Worm (Caenorhabditis elegans): Measurements from ENCODE around the gene Y77E11A.7.

Y77E11A.7 gene

DNA sequence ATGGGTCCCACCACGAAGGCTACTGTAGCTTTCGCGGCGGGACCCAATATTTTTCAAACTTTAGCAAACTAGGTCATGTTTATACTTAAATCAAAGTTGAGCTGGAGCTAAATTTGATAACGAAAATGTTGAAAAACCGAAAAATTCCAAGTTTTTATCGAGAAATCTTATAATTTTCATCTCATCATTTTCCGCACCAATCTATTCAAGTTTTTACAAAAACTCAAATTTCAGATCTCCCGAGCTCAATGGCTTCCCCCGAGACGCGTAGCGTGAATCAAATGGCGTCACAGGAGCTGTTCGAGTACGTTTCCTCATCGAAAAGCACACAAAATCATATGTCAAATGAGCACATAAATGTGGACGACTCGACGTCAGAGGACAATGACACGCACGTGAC, 21.8 kb downstream of the Y77E11A.7 start (continued):
- TF ChIP-seq ets-4 (GFP tag; optimal IDR thresholded peaks at IDR 0.05) (no peak), ZK185.1 (tag; optimal IDR thresholded peaks at IDR 0.05; ENCODE audit: poor library complexity, severe bottlenecking) (no peak), madf-10 (tag; optimal IDR thresholded peaks at IDR 0.05) (no peak)

DNA sequence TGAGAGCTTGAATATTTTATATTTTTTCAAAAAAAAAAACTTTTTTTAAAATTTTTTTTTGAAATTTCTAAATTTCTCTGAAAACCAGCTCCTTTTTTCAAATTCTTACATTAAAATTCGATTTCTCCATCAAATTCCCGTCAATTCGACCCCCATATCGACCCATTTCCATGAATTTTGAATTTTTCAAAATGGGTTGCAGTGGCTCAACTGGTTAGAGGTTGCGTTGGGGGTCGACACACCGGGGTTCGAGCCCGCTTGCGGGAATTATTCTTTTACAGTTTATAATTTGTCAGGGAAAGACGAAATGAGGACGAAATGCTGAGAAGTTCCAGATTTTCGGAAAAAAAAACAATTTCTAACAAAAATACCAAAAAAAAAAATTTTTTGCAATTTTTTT, 25.6 kb downstream of the Y77E11A.7 start:
- peak; percentile 42 for TF ChIP-seq B0261.1 (tag; optimal IDR thresholded peaks at IDR 0.05)
- peak; percentile 80 for TF ChIP-seq tbp1 (GFP tag; optimal IDR thresholded peaks at IDR 0.05)
- no peak for TF ChIP-seq K12H6.12 (tag; optimal IDR thresholded peaks at IDR 0.05)
- TF ChIP-seq rpc-1 (optimal IDR thresholded peaks at IDR 0.05): peak; percentile 27
- peak; percentile 68 for TF ChIP-seq rpc-1 (tag; optimal IDR thresholded peaks at IDR 0.05)
- no peak for TF ChIP-seq dox-1 (GFP tag; IDR thresholded peaks at IDR 0.05)
- TF ChIP-seq dpff-1 (tag; optimal IDR thresholded peaks at IDR 0.05): no peak
- TF ChIP-seq madf-10 (tag; optimal IDR thresholded peaks at IDR 0.05): no peak

DNA sequence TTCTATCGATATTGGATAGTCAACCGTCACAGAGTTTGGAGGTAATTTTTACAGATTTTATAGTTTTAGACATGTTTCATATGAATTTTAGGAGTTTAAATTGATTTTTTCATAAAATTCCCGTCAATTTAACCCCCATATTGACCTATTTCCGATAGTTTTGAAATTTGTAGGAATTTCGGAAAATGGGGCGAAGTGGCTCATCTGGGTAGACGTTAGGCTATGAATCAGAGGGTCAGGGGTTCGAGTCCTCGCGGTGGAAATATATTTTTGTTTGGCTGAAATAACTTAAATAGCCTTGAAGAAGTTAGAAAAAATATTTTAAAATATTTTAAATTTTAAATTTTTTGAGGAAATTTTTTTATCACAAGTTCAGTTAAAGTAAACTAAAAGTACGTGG, 28.2 kb downstream of the Y77E11A.7 start:
- TF ChIP-seq pha-4 (tag; optimal IDR thresholded peaks at IDR 0.05) (no peak), tbp1 (GFP tag; optimal IDR thresholded peaks at IDR 0.05) (peak; percentile 50), rpc-1 (optimal IDR thresholded peaks at IDR 0.05) (no peak), rpc-1 (tag; optimal IDR thresholded peaks at IDR 0.05) (peak; percentile 51)

DNA sequence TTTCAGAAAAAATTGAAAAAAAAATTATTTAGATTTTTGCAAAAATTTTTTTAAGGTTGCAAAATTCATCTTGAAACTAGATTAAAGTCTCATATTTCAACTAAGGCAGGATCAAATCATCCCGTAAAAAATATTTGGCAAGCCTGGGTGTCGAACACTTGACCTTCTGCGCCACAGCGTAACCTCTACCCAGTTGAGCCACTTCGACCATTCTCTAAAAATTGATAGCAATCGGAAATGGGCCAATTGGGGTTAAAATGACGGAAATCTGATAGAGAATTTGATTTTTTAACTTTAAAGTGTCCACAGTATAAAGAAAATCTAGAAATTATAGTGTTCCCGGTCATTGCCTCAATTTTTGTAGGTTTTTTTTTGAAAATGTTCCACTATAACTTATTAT, 29.5 kb downstream of the Y77E11A.7 start:
- TF ChIP-seq rpc-1 (optimal IDR thresholded peaks at IDR 0.05) (peak; percentile 40), rpc-1 (tag; optimal IDR thresholded peaks at IDR 0.05) (peak; percentile 70), C06A6.2 (GFP tag; conservative IDR thresholded peaks at IDR 0.05) (no peak), snpc-4 (GFP tag; optimal IDR thresholded peaks at IDR 0.05) (no peak), snpc-4 (tag; optimal IDR thresholded peaks at IDR 0.05) (no peak), tbp1 (GFP tag; optimal IDR thresholded peaks at IDR 0.05) (peak; percentile 80), lir-1 (GFP tag; conservative IDR thresholded peaks at IDR 0.05) (no peak), lin-26 (GFP tag; IDR thresholded peaks at IDR 0.05) (peak; percentile 38; the same call in 1 of the 2 replicates), B0261.1 (tag; optimal IDR thresholded peaks at IDR 0.05) (peak; percentile 47)

DNA sequence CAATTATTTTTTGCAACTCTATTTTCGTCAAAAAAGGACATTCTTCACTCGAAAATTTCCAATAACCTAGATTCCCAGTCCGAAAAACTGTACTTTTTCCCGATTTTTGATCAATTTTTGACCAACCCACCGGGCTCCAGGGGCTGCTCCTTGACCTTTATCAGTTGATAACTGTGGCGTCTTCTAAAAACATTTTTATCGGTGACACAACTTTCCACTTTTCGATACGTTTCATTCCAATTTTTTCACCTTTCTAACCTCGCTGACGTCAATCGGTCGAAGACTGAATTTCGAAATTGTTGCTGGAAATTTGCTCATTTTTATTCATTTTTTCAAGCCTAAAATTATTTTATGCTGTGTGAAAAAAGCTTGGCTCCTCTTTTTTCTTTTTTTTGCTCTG, 30.1 kb downstream of the Y77E11A.7 start:
- TF ChIP-seq hlh-12 (tag; optimal IDR thresholded peaks at IDR 0.05): no peak
- TF ChIP-seq zim-3 (tag; optimal IDR thresholded peaks at IDR 0.05): no peak
- TF ChIP-seq ceh-91 (GFP tag; IDR thresholded peaks at IDR 0.05): no peak
- TF ChIP-seq cebp-1 (GFP tag; IDR thresholded peaks at IDR 0.05): no peak
- peak; percentile 38 for TF ChIP-seq cebp-1 (tag; optimal IDR thresholded peaks at IDR 0.05)
- peak; percentile 58 for TF ChIP-seq nhr-80 (tag; optimal IDR thresholded peaks at IDR 0.05)
- TF ChIP-seq F37B4.10 (GFP tag; IDR thresholded peaks at IDR 0.05): no peak
- TF ChIP-seq ztf-25 (GFP tag; IDR thresholded peaks at IDR 0.05): no peak
- no peak for TF ChIP-seq nhr-90 (tag; optimal IDR thresholded peaks at IDR 0.05)
- no peak for TF ChIP-seq ceh-79 (tag; optimal IDR thresholded peaks at IDR 0.05)
- 0 out of 2 replicates have a peak, but pooled peaks have one; percentile 5 for TF ChIP-seq ztf-28 (GFP tag; IDR thresholded peaks at IDR 0.05)
- no peak for TF ChIP-seq lin-35 (GFP tag; optimal IDR thresholded peaks at IDR 0.05)
- no peak for TF ChIP-seq nfyb-1 (GFP tag; IDR thresholded peaks at IDR 0.05)

DNA sequence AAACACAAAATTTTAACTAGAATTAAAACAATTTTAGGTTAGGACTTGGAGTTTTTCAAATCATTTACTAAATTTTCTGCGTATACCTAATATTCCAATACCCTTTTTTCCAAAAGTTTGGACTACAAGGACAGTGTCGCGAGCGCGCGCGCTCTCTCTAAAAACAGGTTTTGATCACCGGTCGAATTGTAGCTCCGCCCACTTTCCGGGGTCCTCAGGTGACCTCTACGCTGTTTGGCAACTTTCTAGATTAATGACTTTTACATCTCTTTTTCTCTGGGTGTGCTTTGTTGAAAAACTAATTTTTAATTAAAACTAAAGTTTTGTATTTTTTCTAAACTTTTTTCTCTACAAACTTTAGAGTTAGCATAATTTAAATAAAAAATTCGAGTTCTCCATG, 30.6 kb downstream of the Y77E11A.7 start:
- TF ChIP-seq snpc-1.3 (tag; optimal IDR thresholded peaks at IDR 0.05; ENCODE audit: insufficient read depth) (no peak), xnd-1 (tag; optimal IDR thresholded peaks at IDR 0.05) (no peak), him-1 (tag; optimal IDR thresholded peaks at IDR 0.05) (no peak), B0035.1 (tag; optimal IDR thresholded peaks at IDR 0.05) (no peak), madf-3 (GFP tag; IDR thresholded peaks at IDR 0.05) (no peak), mes-4 (tag; optimal IDR thresholded peaks at IDR 0.05) (no peak), Y67H2A.10 (GFP tag; conservative IDR thresholded peaks at IDR 0.05) (no peak), mxl-1 (tag; optimal IDR thresholded peaks at IDR 0.05) (no peak), egl-18 (GFP tag; IDR thresholded peaks at IDR 0.05) (no peak), snpc-4 (GFP tag; optimal IDR thresholded peaks at IDR 0.05) (no peak), snpc-4 (tag; optimal IDR thresholded peaks at IDR 0.05) (no peak), F23B12.7 (tag; optimal IDR thresholded peaks at IDR 0.05; ENCODE audit: insufficient read depth) (no peak), Y56A3A.18 (GFP tag; IDR thresholded peaks at IDR 0.05) (no peak)
